Worm (Caenorhabditis elegans) whole organism, late embryonic: ENCODE measurements around the gene F31D4.2.

Experiments used
- K09A11.1 ChIP-seq: sonication (generic microtip); optimal IDR thresholded peaks from 2 replicates; lab custom pipeline; 2017; ENCODE audit warnings: antibody characterized with exemption, mild to moderate bottlenecking, missing genetic modification characterization, missing compliant biosample characterization; ENCODE audit not compliant: insufficient read depth
- ceh-14 ChIP-seq: sonication (generic microtip); optimal IDR thresholded peaks from 2 replicates; lab custom pipeline; 2016; ENCODE audit warnings: missing genotype, missing genetic modification characterization, missing compliant biosample characterization
- elt-2 ChIP-seq: sonication (generic microtip); optimal IDR thresholded peaks from 2 replicates; lab custom pipeline; 2016; ENCODE audit warnings: missing genetic modification reagents, missing genetic modification characterization, missing compliant biosample characterization
- ets-4 ChIP-seq: sonication (generic microtip); optimal IDR thresholded peaks from 2 replicates; lab custom pipeline; 2016; ENCODE audit warnings: missing genetic modification characterization, missing compliant biosample characterization
- fkh-10 ChIP-seq: fragments of 150-350 bp; optimal IDR thresholded peaks from 2 replicates; lab custom pipeline; 2014; ENCODE audit warnings: missing biosample characterization, missing genetic modification reagents, missing genetic modification characterization
- hlh-30 ChIP-seq: sonication (generic microtip); optimal IDR thresholded peaks from 2 replicates; lab custom pipeline; 2017; ENCODE audit warnings: antibody characterized with exemption, missing genetic modification characterization, missing compliant biosample characterization; ENCODE audit not compliant: insufficient read depth
- nfya-1 ChIP-seq: sonication (generic microtip); optimal IDR thresholded peaks from 2 replicates; lab custom pipeline; 2017; ENCODE audit warnings: missing genetic modification characterization, mild to moderate bottlenecking, missing compliant biosample characterization, antibody characterized with exemption, moderate library complexity
- zip-5 ChIP-seq: sonication (generic microtip); optimal IDR thresholded peaks from 2 replicates; lab custom pipeline; 2016; ENCODE audit warnings: missing genetic modification characterization, missing compliant biosample characterization

DNA sequence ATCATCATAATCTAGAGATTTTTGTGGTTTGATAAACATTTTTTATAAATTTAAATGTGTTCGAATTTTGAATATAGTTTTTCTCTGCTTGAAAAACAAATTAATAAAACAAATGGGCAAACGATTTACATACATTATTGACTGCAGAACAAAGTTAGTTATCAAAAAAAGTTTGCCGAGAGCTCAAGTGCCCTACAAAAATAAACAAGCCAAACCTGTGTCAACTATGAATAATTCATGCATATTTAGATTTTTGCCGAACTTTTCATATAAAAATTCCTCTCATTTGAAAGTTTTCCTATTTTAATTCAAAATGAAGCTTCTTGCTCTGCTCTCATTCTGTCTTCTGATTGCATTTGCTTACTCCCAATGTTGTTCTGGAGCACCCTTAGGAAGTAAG, 29.5 kb downstream of the F31D4.2 start, which contains the start of gene sshk-1:
- TF ChIP-seq elt-2 (no peak), hlh-30 (tag; lab: Kevin White, UChicago) (no peak), ceh-14 (no peak), zip-5 (tag; lab: Kevin White, UChicago) (no peak), K09A11.1 (tag; lab: Kevin White, UChicago) (no peak), nfya-1 (tag; lab: Kevin White, UChicago) (no peak), fkh-10 (GFP tag; lab: Kevin White, UChicago) (no peak), ets-4 (tag; lab: Kevin White, UChicago) (no peak)
